Worm (Caenorhabditis elegans): ENCODE measurements around the gene kcmf-1.

DNA sequence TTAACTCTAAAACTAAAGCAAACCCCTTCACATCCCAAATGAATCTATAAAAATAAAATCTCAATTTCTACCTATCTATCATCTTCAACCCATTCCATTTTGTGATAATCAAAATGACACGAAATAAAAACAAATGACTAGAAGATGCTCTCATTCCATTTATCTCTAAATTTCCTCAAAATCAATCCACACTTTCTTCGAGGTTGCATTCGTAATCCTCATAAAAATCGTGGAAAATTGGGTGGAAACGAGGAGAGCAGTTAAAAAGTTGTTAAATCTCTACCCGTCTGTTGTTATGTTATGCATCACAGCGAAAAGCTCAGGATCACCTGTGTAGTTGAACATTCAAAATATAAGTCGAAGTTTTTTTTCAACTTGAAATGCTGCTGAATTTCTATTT, 22.3 kb upstream of the kcmf-1 start:
- TF ChIP-seq cog-1 (tag; optimal IDR thresholded peaks at IDR 0.05) = no peak
- TF ChIP-seq ref-1 (GFP tag; conservative IDR thresholded peaks at IDR 0.05) = no peak
